Fruit fly (Drosophila melanogaster): ENCODE data around the gene CG14313.

Gene CG14313

DNA sequence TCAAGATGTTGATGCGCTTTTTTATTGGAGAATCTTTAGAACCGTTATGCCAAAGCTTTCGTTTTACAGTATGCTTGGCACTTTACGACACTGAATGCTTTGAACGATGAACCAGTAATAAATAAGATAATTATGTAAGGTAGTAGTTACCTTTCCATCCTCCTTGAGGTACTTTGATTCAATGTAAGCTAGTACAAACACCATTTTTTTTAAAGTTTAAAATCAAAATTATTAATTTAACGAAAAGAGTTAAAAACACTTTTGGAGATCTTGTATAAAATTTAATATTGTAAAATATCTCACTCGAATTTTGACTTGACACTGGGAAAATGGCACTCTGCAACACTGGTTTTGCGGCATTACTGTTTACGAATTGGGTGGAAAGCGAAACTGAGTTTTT is 6.4 kb downstream of the CG14313 start, which contains the start of the genes Arp5 and CG7208 (continued):
- TF ChIP-seq CG14441 (GFP tag; IDR thresholded peaks at IDR 0.05) (peak; percentile 45; the same call in 1 of the 2 replicates), CG12104 (GFP tag; optimal IDR thresholded peaks at IDR 0.05) (peak; percentile 61), Med (GFP tag) (peak; percentile 88), ato (GFP tag; IDR thresholded peaks at IDR 0.05; ENCODE audit: partially characterized antibody) (no peak), ssp (GFP tag; IDR thresholded peaks at IDR 0.05) (peak; percentile 41), her (GFP tag; optimal IDR thresholded peaks at IDR 0.05) (peak; percentile 8), Taf1 (GFP tag; IDR thresholded peaks at IDR 0.05) (peak; percentile 60), CG10274 (GFP tag; optimal IDR thresholded peaks at IDR 0.05) (no peak), Hmr (GFP tag; optimal IDR thresholded peaks at IDR 0.05) (peak; percentile 81), bowl (GFP tag; IDR thresholded peaks at IDR 0.05) (no peak), CG3995 (GFP tag; optimal IDR thresholded peaks at IDR 0.05) (peak; percentile 34), CG1529 (GFP tag; optimal IDR thresholded peaks at IDR 0.05) (peak; percentile 47), pnt (GFP tag; optimal IDR thresholded peaks at IDR 0.05) (peak; percentile 18), CG7987 (GFP tag; optimal IDR thresholded peaks at IDR 0.05) (peak; percentile 15), dmrt11E (tag; optimal IDR thresholded peaks at IDR 0.05) (peak; percentile 34), CG18476 (GFP tag; optimal IDR thresholded peaks at IDR 0.05) (peak; percentile 63), CG5245 (GFP tag; optimal IDR thresholded peaks at IDR 0.05) (peak; percentile 14), amos (GFP tag; IDR thresholded peaks at IDR 0.05; ENCODE audit: partially characterized antibody) (peak; percentile 38; the same call in 1 of the 2 replicates), yki (optimal IDR thresholded peaks at IDR 0.05) (no peak), CG6272 (GFP tag; IDR thresholded peaks at IDR 0.05) (peak; percentile 62), jing (GFP tag; optimal IDR thresholded peaks at IDR 0.05) (no peak), nerfin-1 (tag; optimal IDR thresholded peaks at IDR 0.05) (peak; percentile 45), dan (GFP tag; IDR thresholded peaks at IDR 0.05) (no peak), CG17328 (GFP tag; IDR thresholded peaks at IDR 0.05) (peak; percentile 40; the same call in 1 of the 2 replicates), CG17186 (GFP tag; optimal IDR thresholded peaks at IDR 0.05) (no peak), CG4730 (GFP tag; IDR thresholded peaks at IDR 0.05) (no peak), CG10959 (GFP tag; IDR thresholded peaks at IDR 0.05) (no peak), lilli (GFP tag; optimal IDR thresholded peaks at IDR 0.05) (peak; percentile 86), corto (GFP tag; optimal IDR thresholded peaks at IDR 0.05) (no peak), CG10209 (GFP tag; optimal IDR thresholded peaks at IDR 0.05) (peak; percentile 68), CG30403 (GFP tag; optimal IDR thresholded peaks at IDR 0.05) (peak; percentile 84), CG15073 (GFP tag; optimal IDR thresholded peaks at IDR 0.05) (no peak), CG12744 (GFP tag; optimal IDR thresholded peaks at IDR 0.05) (peak; percentile 44), Dip3 (GFP tag; optimal IDR thresholded peaks at IDR 0.05) (peak; percentile 70), CG12071 (GFP tag; optimal IDR thresholded peaks at IDR 0.05) (no peak), BEAF-32 (GFP tag; optimal IDR thresholded peaks at IDR 0.05) (peak; percentile 41), CG8359 (GFP tag; optimal IDR thresholded peaks at IDR 0.05; ENCODE audit: borderline replicate concordance) (no peak), klu (GFP tag; IDR thresholded peaks at IDR 0.05) (peak; percentile 60; the same call in 1 of the 2 replicates), scrt (GFP tag; optimal IDR thresholded peaks at IDR 0.05) (peak; percentile 55), aop (GFP tag; IDR thresholded peaks at IDR 0.05) (no peak), E2f1 (GFP tag; IDR thresholded peaks at IDR 0.05) (0 out of 2 replicates have a peak, but pooled peaks have one; percentile 30), dysf (GFP tag; IDR thresholded peaks at IDR 0.05) (peak; percentile 70), CG1602 (GFP tag; optimal IDR thresholded peaks at IDR 0.05) (peak; percentile 54), CG32767 (GFP tag; IDR thresholded peaks at IDR 0.05) (0 out of 2 replicates have a peak, but pooled peaks have one; percentile 21), sisA (GFP tag; IDR thresholded peaks at IDR 0.05) (peak; percentile 62), NfI (GFP tag; optimal IDR thresholded peaks at IDR 0.05) (peak; percentile 71), BtbVII (GFP tag; optimal IDR thresholded peaks at IDR 0.05) (no peak), chif (GFP tag; optimal IDR thresholded peaks at IDR 0.05) (peak; percentile 40 to 61), sima (GFP tag; optimal IDR thresholded peaks at IDR 0.05) (no peak), emc (GFP tag; optimal IDR thresholded peaks at IDR 0.05) (no peak), Usf (GFP tag; optimal IDR thresholded peaks at IDR 0.05) (peak; percentile 1), CG3838 (GFP tag; optimal IDR thresholded peaks at IDR 0.05) (peak; percentile 25)
